Worm (Caenorhabditis elegans) whole organism, L4/young adult: ENCODE measurements around the gene F14B8.4.

ENCODE experiments used
- W03F9.2 ChIP-seq: fragments of 150-350 bp; optimal IDR thresholded peaks from 2 replicates; lab custom pipeline; 2014; ENCODE audit warnings: missing biosample characterization, missing genetic modification characterization
- dao-5 ChIP-seq: sonication (generic microtip); optimal IDR thresholded peaks from 2 replicates; lab custom pipeline; 2016; ENCODE audit warnings: missing genotype, missing genetic modification characterization, moderate library complexity, missing compliant biosample characterization

ce11 chrX:6893074-6893473, 6.7 kb downstream of the F14B8.4 start:
- no peak for TF ChIP-seq W03F9.2 (tag; lab: Kevin White, UChicago)
- no peak for TF ChIP-seq dao-5 (tag; lab: Kevin White, UChicago)
